Worm (Caenorhabditis elegans) whole organism, L4 larva: ENCODE measurements around the gene idhg-1.

Experiments used
- F44E2.7 ChIP-seq: fragments of 200-800 bp; sonication (Bioruptor generic); IDR thresholded peaks from 2 replicates; pipeline ENCODE4 v2.1.2; 2022; ENCODE audit warnings: missing genetic modification characterization, missing compliant biosample characterization
- T26A8.4 ChIP-seq: fragments of 200-800 bp; sonication (Bioruptor generic); IDR thresholded peaks from 2 replicates; pipeline ENCODE4 v1.3.6; 2022; ENCODE audit warnings: missing genetic modification characterization, missing compliant biosample characterization
- Y5F2A.4 ChIP-seq: fragments of 200-800 bp; sonication (Bioruptor generic); optimal IDR thresholded peaks from 2 replicates; lab custom pipeline; 2018; ENCODE audit warnings: mild to moderate bottlenecking, missing genetic modification characterization, missing compliant biosample characterization
- ZK337.2 ChIP-seq: fragments of 200-800 bp; sonication (Bioruptor generic); IDR thresholded peaks from 2 replicates; pipeline ENCODE4 v1.3.6; 2022; ENCODE audit warnings: missing genetic modification reagents, missing genetic modification characterization, missing compliant biosample characterization
- aha-1 ChIP-seq: fragments of 150-350 bp; peaks from one replicate; lab custom pipeline; 2014; ENCODE audit warnings: missing biosample characterization, missing genetic modification characterization
- aly-2 ChIP-seq: sonication (generic microtip); optimal IDR thresholded peaks from 2 replicates; lab custom pipeline; 2018; ENCODE audit warnings: missing biosample characterization, missing genetic modification characterization
- arid-1 ChIP-seq: fragments of 200-800 bp; sonication (Bioruptor generic); conservative IDR thresholded peaks from 2 replicates; pipeline ENCODE4 v1.3.6; 2022; ENCODE audit warnings: missing genetic modification reagents, missing genetic modification characterization, missing compliant biosample characterization
- ceh-44 ChIP-seq: fragments of 200-800 bp; sonication (Bioruptor generic); IDR thresholded peaks from 2 replicates; pipeline ENCODE4 v1.3.6; 2022; ENCODE audit warnings: missing genetic modification reagents, missing genetic modification characterization, missing compliant biosample characterization
- daf-16 ChIP-seq, 3 experiments: sonication (generic microtip); optimal IDR thresholded peaks; 2 replicates each; lab custom pipeline; 2016 to 2017; ENCODE audit warnings: missing genetic modification characterization in 3 of 3, missing genetic modification reagents in 3 of 3, mild to moderate bottlenecking in 2 of 3, missing compliant biosample characterization in 2 of 3, missing biosample characterization in 1 of 3, moderate library complexity in 1 of 3
- dmd-6 ChIP-seq: fragments of 200-800 bp; sonication (Bioruptor generic); IDR thresholded peaks from 2 replicates; pipeline ENCODE4 v1.3.6; 2022; ENCODE audit warnings: missing genetic modification reagents, missing genetic modification characterization, missing compliant biosample characterization
- dmd-8 ChIP-seq: fragments of 200-800 bp; sonication (Bioruptor generic); IDR thresholded peaks from 2 replicates; pipeline ENCODE4 v1.3.6; 2022; ENCODE audit warnings: missing genetic modification characterization, missing compliant biosample characterization
- dve-1 ChIP-seq: sonication (generic microtip); optimal IDR thresholded peaks from 2 replicates; lab custom pipeline; 2017; ENCODE audit warnings: antibody characterized with exemption, mild to moderate bottlenecking, missing genetic modification characterization, missing compliant biosample characterization; ENCODE audit not compliant: insufficient read depth
- egl-27 ChIP-seq: sonication (generic microtip); optimal IDR thresholded peaks from 3 replicates; lab custom pipeline; 2017; ENCODE audit warnings: missing biosample characterization, missing genetic modification reagents, missing genetic modification characterization
- gei-8 ChIP-seq: fragments of 200-800 bp; sonication (Bioruptor generic); optimal IDR thresholded peaks from 2 replicates; lab custom pipeline; 2018; ENCODE audit warnings: mild to moderate bottlenecking, missing genetic modification characterization, missing compliant biosample characterization
- hif-1 ChIP-seq, 2 experiments: sonication (generic microtip); optimal IDR thresholded peaks; 2 replicates each; lab custom pipeline; 2016 to 2017; ENCODE audit warnings: missing compliant biosample characterization in 2 of 2, missing genetic modification characterization in 2 of 2, missing genetic modification reagents in 2 of 2, missing genotype in 2 of 2, mild to moderate bottlenecking in 1 of 2
- hlh-30 ChIP-seq: sonication (generic microtip); optimal IDR thresholded peaks from 2 replicates; lab custom pipeline; 2017; ENCODE audit warnings: antibody characterized with exemption, mild to moderate bottlenecking, missing genetic modification characterization, missing compliant biosample characterization; ENCODE audit not compliant: insufficient read depth
- hmg-1.1 ChIP-seq: fragments of 200-800 bp; sonication (Bioruptor generic); IDR thresholded peaks from 2 replicates; pipeline ENCODE4 v1.3.6; 2022; ENCODE audit warnings: missing genetic modification reagents, missing genetic modification characterization, missing compliant biosample characterization
- jun-1 ChIP-seq: fragments of 150-350 bp; optimal IDR thresholded peaks from 2 replicates; lab custom pipeline; 2014; ENCODE audit warnings: missing biosample characterization, missing genetic modification reagents, missing genetic modification characterization
- lin-29 ChIP-seq: fragments of 200-800 bp; sonication (Bioruptor generic); IDR thresholded peaks from 2 replicates; pipeline ENCODE4 v1.3.6; 2022; ENCODE audit warnings: missing genetic modification reagents, missing genetic modification characterization, missing compliant biosample characterization
- lin-39 ChIP-seq: fragments of 150-350 bp; optimal IDR thresholded peaks from 2 replicates; lab custom pipeline; 2014; ENCODE audit warnings: missing biosample characterization, missing genetic modification reagents, missing genetic modification characterization
- lsy-2 ChIP-seq, 2 experiments: fragments of 150-350 bp in 1 of 2; sonication (generic microtip) in 1 of 2; optimal IDR thresholded peaks; 2 replicates each; lab custom pipeline; 2014 to 2017; ENCODE audit warnings: missing biosample characterization in 2 of 2, missing genetic modification characterization in 2 of 2
- madf-5 ChIP-seq, 2 experiments: fragments of 200-800 bp; sonication (Bioruptor generic); IDR thresholded peaks; 2 replicates each; pipeline ENCODE4 v1.3.6; 2022; ENCODE audit warnings: missing compliant biosample characterization in 2 of 2, missing genetic modification characterization in 2 of 2
- mdl-1 ChIP-seq, 2 experiments: fragments of 150-350 bp in 1 of 2; sonication (generic microtip) in 1 of 2; optimal IDR thresholded peaks; 2 replicates each; lab custom pipeline; 2014 to 2017; ENCODE audit warnings: missing biosample characterization in 2 of 2, missing genetic modification characterization in 2 of 2
- mdt-29 ChIP-seq: fragments of 200-800 bp; sonication (Bioruptor generic); IDR thresholded peaks from 2 replicates; pipeline ENCODE4 v1.3.6; 2022; ENCODE audit warnings: missing genetic modification reagents, missing genetic modification characterization, missing compliant biosample characterization
- mxl-2 ChIP-seq: fragments of 200-800 bp; sonication (Bioruptor generic); conservative IDR thresholded peaks from 2 replicates; pipeline ENCODE4 v1.3.6; 2022; ENCODE audit warnings: missing genetic modification reagents, missing genetic modification characterization, missing compliant biosample characterization
- nhr-11 ChIP-seq: fragments of 150-350 bp; optimal IDR thresholded peaks from 2 replicates; lab custom pipeline; 2014; ENCODE audit warnings: missing biosample characterization, missing genetic modification characterization
- nhr-25 ChIP-seq: sonication (generic microtip); optimal IDR thresholded peaks from 2 replicates; lab custom pipeline; 2017; ENCODE audit warnings: missing genetic modification characterization, mild to moderate bottlenecking, missing compliant biosample characterization, antibody characterized with exemption, moderate library complexity, borderline replicate concordance; ENCODE audit not compliant: insufficient read depth
- nhr-28 ChIP-seq: fragments of 150-350 bp; optimal IDR thresholded peaks from 2 replicates; lab custom pipeline; 2014; ENCODE audit warnings: missing biosample characterization, missing genetic modification characterization
- nhr-41 ChIP-seq: fragments of 200-800 bp; sonication (Bioruptor generic); IDR thresholded peaks from 2 replicates; pipeline ENCODE4 v1.3.6; 2022; ENCODE audit warnings: missing genetic modification reagents, missing genetic modification characterization, missing compliant biosample characterization
- nhr-48 ChIP-seq: sonication (generic microtip); optimal IDR thresholded peaks from 2 replicates; lab custom pipeline; 2016; ENCODE audit warnings: mild to moderate bottlenecking, missing genetic modification characterization, missing compliant biosample characterization
- pha-4 ChIP-seq, 2 experiments: fragments of 150-350 bp in 1 of 2; fragments of 200-800 bp in 1 of 2; sonication (Bioruptor generic) in 1 of 2; IDR thresholded peaks in 1 of 2; optimal IDR thresholded peaks in 1 of 2; 2 replicates each; pipeline versions ENCODE4 v1.3.6 to Lab custom; 2014 to 2022; ENCODE audit warnings: missing genetic modification characterization in 2 of 2, missing genetic modification reagents in 2 of 2, missing biosample characterization in 1 of 2, missing compliant biosample characterization in 1 of 2
- php-3 ChIP-seq: fragments of 200-800 bp; sonication (Bioruptor generic); IDR thresholded peaks from 2 replicates; pipeline ENCODE4 v1.3.6; 2022; ENCODE audit warnings: missing genetic modification reagents, missing genetic modification characterization, missing compliant biosample characterization
- pqm-1 ChIP-seq: sonication (generic microtip); optimal IDR thresholded peaks from 2 replicates; lab custom pipeline; 2017; ENCODE audit warnings: missing biosample characterization, missing genetic modification characterization
- rbr-2 ChIP-seq: sonication (generic microtip); optimal IDR thresholded peaks from 2 replicates; lab custom pipeline; 2016; ENCODE audit warnings: missing genotype, missing genetic modification characterization, missing compliant biosample characterization
- set-16 ChIP-seq: fragments of 200-800 bp; sonication (Bioruptor generic); IDR thresholded peaks from 2 replicates; pipeline ENCODE4 v1.3.6; 2022; ENCODE audit warnings: missing genetic modification reagents, missing genetic modification characterization, missing compliant biosample characterization
- skn-1 ChIP-seq: fragments of 150-350 bp; optimal IDR thresholded peaks from 2 replicates; lab custom pipeline; 2014; ENCODE audit warnings: missing biosample characterization, missing genetic modification characterization
- tag-97 ChIP-seq: fragments of 200-800 bp; sonication (Bioruptor generic); IDR thresholded peaks from 2 replicates; pipeline ENCODE4 v1.3.6; 2022; ENCODE audit warnings: missing genetic modification characterization, missing compliant biosample characterization
- unc-130 ChIP-seq: sonication (generic microtip); optimal IDR thresholded peaks from 2 replicates; lab custom pipeline; 2016; ENCODE audit warnings: missing genetic modification reagents, missing genetic modification characterization, missing compliant biosample characterization
- unc-39 ChIP-seq: sonication (generic microtip); optimal IDR thresholded peaks from 2 replicates; lab custom pipeline; 2017; ENCODE audit warnings: missing biosample characterization, missing genetic modification characterization
- zag-1 ChIP-seq: fragments of 150-350 bp; optimal IDR thresholded peaks from 2 replicates; lab custom pipeline; 2014; ENCODE audit warnings: missing biosample characterization, missing genetic modification characterization
- zip-11 ChIP-seq: fragments of 200-800 bp; sonication (Bioruptor generic); IDR thresholded peaks from 2 replicates; pipeline ENCODE4 v1.3.6; 2022; ENCODE audit warnings: missing genetic modification characterization, missing compliant biosample characterization
- zip-2 ChIP-seq: fragments of 150-350 bp; optimal IDR thresholded peaks from 2 replicates; lab custom pipeline; 2014; ENCODE audit warnings: missing biosample characterization, missing genetic modification characterization

The idhg-1 gene

DNA sequence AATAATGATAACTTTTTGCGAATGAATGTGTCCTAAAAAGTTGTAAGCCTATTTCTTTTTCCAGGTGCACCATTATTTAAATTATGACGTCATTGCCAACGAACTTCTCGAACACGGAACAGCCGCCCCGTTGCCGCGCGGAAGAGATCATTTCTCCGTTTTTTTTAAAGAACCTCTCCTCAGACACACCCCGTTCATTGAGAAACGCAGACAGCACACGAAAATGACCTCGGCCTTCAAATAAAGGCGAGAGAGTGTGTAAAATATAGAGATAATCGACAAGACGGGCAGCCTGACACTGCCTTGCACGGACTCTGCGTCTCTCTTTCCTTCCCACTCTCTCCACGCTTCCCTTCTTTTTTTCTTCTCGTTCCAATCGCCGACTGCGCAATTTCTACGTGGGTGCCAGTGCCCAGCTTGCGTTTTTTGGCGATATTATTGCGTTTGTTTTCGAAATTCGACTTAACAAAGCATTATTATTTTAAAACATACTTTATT, 8.2 kb upstream of the idhg-1 start (continued):
- TF ChIP-seq gei-8 (GFP tag; lab: Kevin White, UChicago) (peak; percentile 8), lin-39 (no peak), jun-1 (tag; lab: Kevin White, UChicago) (no peak), mdt-29 (GFP tag; lab: Robert Waterston, UW) (no peak), mdl-1 (tag; optimal IDR thresholded peaks at IDR 0.05; lab: Kevin White, UChicago) (peak; percentile 47 to 63)

ce11 chrIII:4561286-4561685, 7.3 kb upstream of the idhg-1 start:
- TF ChIP-seq php-3 (GFP tag; lab: Robert Waterston, UW) (0 out of 2 replicates have a peak, but pooled peaks have one; percentile 21), daf-16 (GFP tag; optimal IDR thresholded peaks at IDR 0.05; lab: Kevin White, UChicago) (no peak), daf-16 (tag; optimal IDR thresholded peaks at IDR 0.05; lab: Kevin White, UChicago) (peak; percentile 80), dve-1 (tag; lab: Kevin White, UChicago) (peak; percentile 51), nhr-28 (tag; lab: Kevin White, UChicago) (peak; percentile 14), pqm-1 (peak; percentile 61), zag-1 (tag; lab: Kevin White, UChicago) (no peak)

- peak; percentile 28; the same call in 1 of the 2 replicates for TF ChIP-seq dmd-6 (GFP tag; lab: Robert Waterston, UW)
- peak; percentile 46; the same call in 1 of the 2 replicates for TF ChIP-seq arid-1
- peak; percentile 54 for TF ChIP-seq dve-1 (tag; lab: Kevin White, UChicago)
- TF ChIP-seq lin-29 (GFP tag; lab: Robert Waterston, UW) = no peak
- peak; percentile 81 for TF ChIP-seq hmg-1.1 (GFP tag; lab: Robert Waterston, UW)
- TF ChIP-seq nhr-28 (tag; lab: Kevin White, UChicago) = peak; percentile 60
- TF ChIP-seq aly-2 (tag; lab: Kevin White, UChicago) = no peak
- 0 out of 4 replicates have a peak, but pooled peaks of 1 of the 2 experiments have one; percentile 29 for TF ChIP-seq madf-5 (GFP tag; IDR thresholded peaks at IDR 0.05; lab: Robert Waterston, UW)
- peak; percentile 39 for TF ChIP-seq pqm-1
- peak; percentile 37 for TF ChIP-seq T26A8.4
- TF ChIP-seq tag-97 (GFP tag; lab: Robert Waterston, UW) = no peak
- TF ChIP-seq pha-4 (GFP tag; IDR thresholded peaks at IDR 0.05; lab: Robert Waterston, UW) = no peak
- peak; percentile 50 for TF ChIP-seq pha-4 (tag; optimal IDR thresholded peaks at IDR 0.05; lab: Kevin White, UChicago)
- peak; percentile 68 for TF ChIP-seq rbr-2 (tag; lab: Kevin White, UChicago)
- no peak for TF ChIP-seq unc-39 (tag; lab: Kevin White, UChicago)
- peak; percentile 15 for TF ChIP-seq nhr-11 (tag; lab: Kevin White, UChicago)
- TF ChIP-seq nhr-25 (tag; lab: Kevin White, UChicago) = no peak
- no peak for TF ChIP-seq dmd-8 (GFP tag; lab: Robert Waterston, UW)
- no peak for TF ChIP-seq zip-2 (tag; lab: Kevin White, UChicago)
- peak; percentile 20 to 52 for TF ChIP-seq lsy-2 (tag; optimal IDR thresholded peaks at IDR 0.05; lab: Kevin White, UChicago)
- no peak for TF ChIP-seq unc-130 (GFP tag; lab: Kevin White, UChicago)
- no peak for TF ChIP-seq skn-1 (tag; lab: Kevin White, UChicago)
- no peak for TF ChIP-seq Y5F2A.4 (GFP tag; lab: Kevin White, UChicago)
- TF ChIP-seq egl-27 (tag; lab: Kevin White, UChicago) = no peak
- TF ChIP-seq hif-1 (tag; optimal IDR thresholded peaks at IDR 0.05; lab: Kevin White, UChicago) = peak in 1 of 2 experiments; percentile 14
- TF ChIP-seq nhr-41 (GFP tag; lab: Robert Waterston, UW) = no peak
- TF ChIP-seq mdt-29 (GFP tag; lab: Robert Waterston, UW) = no peak
- peak in 1 of 2 experiments; percentile 35 for TF ChIP-seq mdl-1 (tag; optimal IDR thresholded peaks at IDR 0.05; lab: Kevin White, UChicago)
- no peak for TF ChIP-seq jun-1 (tag; lab: Kevin White, UChicago)
- no peak for TF ChIP-seq F44E2.7
- TF ChIP-seq hlh-30 = peak; percentile 59
- peak; percentile 34 for TF ChIP-seq nhr-48
- TF ChIP-seq zip-11 = no peak
- TF ChIP-seq aha-1 = peak; percentile 19
- TF ChIP-seq ZK337.2 (GFP tag; lab: Robert Waterston, UW) = no peak
- TF ChIP-seq zag-1 (tag; lab: Kevin White, UChicago) = no peak
- TF ChIP-seq ceh-44 (GFP tag; lab: Robert Waterston, UW) = no peak
- TF ChIP-seq mxl-2 = 0 out of 2 replicates have a peak, but pooled peaks have one; percentile 35
- peak; percentile 32; the same call in 1 of the 2 replicates for TF ChIP-seq set-16 (GFP tag; lab: Robert Waterston, UW)
Observed at ce11 chrIII:4562070-4562788, 6.4 kb upstream of the idhg-1 start, which contains the start of gene pan-1. Gene pan-1 (plus strand): TSS chrIII:4562738.
